Fruit fly (Drosophila melanogaster) whole organism, embryonic: ENCODE data around the gene RpS30.

ENCODE experiments used
- Atf3 ChIP-seq: fragments of 200-800 bp; sonication (Bioruptor generic); optimal IDR thresholded peaks from 3 replicates; lab custom pipeline; 2016; ENCODE audit warnings: missing biosample characterization, missing genetic modification characterization
- Bdp1 ChIP-seq: fragments of 200-800 bp; sonication (Bioruptor generic); optimal IDR thresholded peaks from 3 replicates; lab custom pipeline; 2016; ENCODE audit warnings: missing biosample characterization, missing genetic modification characterization
- CG10979 ChIP-seq: fragments of 200-800 bp; sonication (Bioruptor generic); optimal IDR thresholded peaks from 2 replicates; lab custom pipeline; 2018; ENCODE audit warnings: missing biosample characterization, mild to moderate bottlenecking, missing genetic modification characterization, moderate library complexity
- CG12769 ChIP-seq: fragments of 200-800 bp; sonication (Bioruptor generic); optimal IDR thresholded peaks from 2 replicates; lab custom pipeline; 2019; ENCODE audit warnings: missing biosample characterization, mild to moderate bottlenecking, missing genetic modification characterization, moderate library complexity
- CG13624 ChIP-seq: fragments of 200-800 bp; sonication (Bioruptor generic); optimal IDR thresholded peaks from 2 replicates; lab custom pipeline; 2016; ENCODE audit warnings: missing biosample characterization, missing genetic modification characterization
- CG16815 ChIP-seq: fragments of 200-800 bp; sonication (Bioruptor generic); optimal IDR thresholded peaks from 3 replicates; lab custom pipeline; 2017; ENCODE audit warnings: missing biosample characterization, mild to moderate bottlenecking, missing genetic modification characterization
- CG17829 ChIP-seq: fragments of 200-800 bp; optimal IDR thresholded peaks from 2 replicates; lab custom pipeline; 2019; ENCODE audit warnings: missing biosample characterization, mild to moderate bottlenecking, missing genetic modification characterization, moderate library complexity
- CG31441 ChIP-seq: fragments of 200-800 bp; sonication (Bioruptor generic); IDR thresholded peaks from 2 replicates; pipeline ENCODE4 v1.3.6; 2022; ENCODE audit warnings: missing biosample characterization, missing genetic modification characterization
- CG32772 ChIP-seq: fragments of 200-800 bp; sonication (Bioruptor generic); IDR thresholded peaks from 2 replicates; pipeline ENCODE4 v1.3.6; 2022; ENCODE audit warnings: missing biosample characterization, missing genetic modification characterization
- CG3847 ChIP-seq: fragments of 200-800 bp; sonication (Bioruptor generic); IDR thresholded peaks from 2 replicates; pipeline ENCODE4 v1.3.6; 2022; ENCODE audit warnings: missing biosample characterization, missing genetic modification characterization
- CG4820 ChIP-seq: fragments of 200-800 bp; sonication (Bioruptor generic); optimal IDR thresholded peaks from 3 replicates; lab custom pipeline; 2016; ENCODE audit warnings: missing biosample characterization, missing genetic modification characterization
- CG7987 ChIP-seq: fragments of 200-800 bp; sonication (Bioruptor generic); optimal IDR thresholded peaks from 2 replicates; lab custom pipeline; 2018; ENCODE audit warnings: missing biosample characterization, mild to moderate bottlenecking, missing genetic modification characterization, moderate library complexity
- CG8290 ChIP-seq, 3 experiments: fragments of 200-800 bp; sonication (Bioruptor generic); optimal IDR thresholded peaks; 2 replicates each; lab custom pipeline; 2016 to 2019; ENCODE audit warnings: missing biosample characterization in 3 of 3, missing genetic modification characterization in 3 of 3, mild to moderate bottlenecking in 2 of 3, moderate library complexity in 1 of 3
- CG8765 ChIP-seq: fragments of 200-800 bp; sonication (Bioruptor generic); IDR thresholded peaks from 2 replicates; pipeline ENCODE4 v1.3.6; 2022; ENCODE audit warnings: missing biosample characterization, missing genetic modification characterization
- CTCF ChIP-seq: fragments of 200-800 bp; sonication (Bioruptor generic); optimal IDR thresholded peaks from 2 replicates; lab custom pipeline; 2017; ENCODE audit warnings: missing biosample characterization, mild to moderate bottlenecking, missing genetic modification characterization, moderate library complexity
- Doc2 ChIP-seq: fragments of 200-800 bp; sonication (Bioruptor generic); IDR thresholded peaks from 2 replicates; pipeline ENCODE4 v1.3.6; 2022; ENCODE audit warnings: missing biosample characterization, missing genetic modification characterization
- Fer1 ChIP-seq: fragments of 200-800 bp; sonication (Bioruptor generic); optimal IDR thresholded peaks from 2 replicates; lab custom pipeline; 2017; ENCODE audit warnings: missing biosample characterization, mild to moderate bottlenecking, missing genetic modification characterization
- Gsc ChIP-seq: fragments of 200-800 bp; sonication (Bioruptor generic); IDR thresholded peaks from 2 replicates; pipeline ENCODE4 v1.3.6; 2022; ENCODE audit warnings: missing biosample characterization, missing genetic modification characterization
- Lhr ChIP-seq: fragments of 200-800 bp; sonication (Bioruptor generic); optimal IDR thresholded peaks from 3 replicates; lab custom pipeline; 2017; ENCODE audit warnings: mild to moderate bottlenecking, missing biosample characterization, missing genetic modification reagents, missing genetic modification characterization
- Lim3 ChIP-seq: fragments of 200-800 bp; sonication (Bioruptor generic); IDR thresholded peaks from 2 replicates; pipeline ENCODE4 v1.3.6; 2022; ENCODE audit warnings: missing biosample characterization, missing genetic modification characterization
- Mad ChIP-seq: fragments of 200-800 bp; sonication (Bioruptor generic); optimal IDR thresholded peaks from 2 replicates; lab custom pipeline; 2016; ENCODE audit warnings: missing biosample characterization, missing genetic modification characterization
- Oaz ChIP-seq: fragments of 200-800 bp; sonication (Bioruptor generic); IDR thresholded peaks from 2 replicates; pipeline ENCODE4 v1.3.6; 2022; ENCODE audit warnings: missing biosample characterization, missing genetic modification characterization
- Six4 ChIP-seq: fragments of 200-800 bp; sonication (Bioruptor generic); optimal IDR thresholded peaks from 2 replicates; lab custom pipeline; 2016; ENCODE audit warnings: missing biosample characterization, missing genetic modification characterization
- Sry-β ChIP-seq: fragments of 200-800 bp; sonication (Bioruptor generic); optimal IDR thresholded peaks from 2 replicates; lab custom pipeline; 2018; ENCODE audit warnings: missing biosample characterization, mild to moderate bottlenecking, missing genetic modification characterization, moderate library complexity
- Ssrp ChIP-seq: fragments of 200-800 bp; sonication (Bioruptor generic); optimal IDR thresholded peaks from 2 replicates; lab custom pipeline; 2018; ENCODE audit warnings: missing biosample characterization, mild to moderate bottlenecking, missing genetic modification characterization, moderate library complexity
- btn ChIP-seq: fragments of 200-800 bp; sonication (Bioruptor generic); optimal IDR thresholded peaks from 2 replicates; lab custom pipeline; 2016; ENCODE audit warnings: missing biosample characterization, missing genetic modification characterization
- crc ChIP-seq: fragments of 200-800 bp; sonication (Bioruptor generic); optimal IDR thresholded peaks from 2 replicates; lab custom pipeline; 2016; ENCODE audit warnings: missing biosample characterization, missing genetic modification characterization
- crol ChIP-seq: fragments of 200-800 bp; sonication (Bioruptor generic); IDR thresholded peaks from 2 replicates; pipeline ENCODE4 v1.3.6; 2022; ENCODE audit warnings: missing biosample characterization, missing genetic modification characterization
- cwo ChIP-seq: fragments of 200-800 bp; sonication (Bioruptor generic); optimal IDR thresholded peaks from 3 replicates; lab custom pipeline; 2017; ENCODE audit warnings: missing biosample characterization, missing genetic modification characterization, mild to moderate bottlenecking, moderate library complexity, missing genetic modification reagents
- eve ChIP-seq, 2 experiments: fragments of >200 bp; optimal IDR thresholded peaks; 2 replicates each; lab custom pipeline; 2017; ENCODE audit warnings: missing biosample characterization in 2 of 2, missing genetic modification characterization in 2 of 2
- ewg ChIP-seq: fragments of 200-800 bp; sonication (Bioruptor generic); optimal IDR thresholded peaks from 3 replicates; lab custom pipeline; 2017; ENCODE audit warnings: mild to moderate bottlenecking, missing biosample characterization, missing genetic modification reagents, missing genetic modification characterization
- gce ChIP-seq: fragments of 200-800 bp; sonication (Bioruptor generic); IDR thresholded peaks from 3 replicates; pipeline ENCODE4 v1.3.6; 2022; ENCODE audit warnings: missing biosample characterization, missing genetic modification characterization
- gfzf ChIP-seq: fragments of 200-800 bp; sonication (Bioruptor generic); optimal IDR thresholded peaks from 2 replicates; lab custom pipeline; 2016; ENCODE audit warnings: missing biosample characterization, mild to moderate bottlenecking, missing genetic modification characterization, moderate library complexity
- gsb ChIP-seq: fragments of 200-800 bp; sonication (Bioruptor generic); IDR thresholded peaks from 2 replicates; pipeline ENCODE4 v1.3.6; 2022; ENCODE audit warnings: missing biosample characterization, missing genetic modification characterization
- hb ChIP-seq: fragments of 200-800 bp; sonication (Bioruptor generic); IDR thresholded peaks from 3 replicates; pipeline ENCODE4 v1.3.6; 2022; ENCODE audit warnings: missing biosample characterization, missing genetic modification characterization; ENCODE audit not compliant: partially characterized antibody
- hkb ChIP-seq, 2 experiments: fragments of 200-800 bp in 1 of 2; fragments of >200 bp in 1 of 2; sonication (Bioruptor generic) in 1 of 2; IDR thresholded peaks in 1 of 2; optimal IDR thresholded peaks in 1 of 2; 2 replicates each; pipeline versions ENCODE4 v1.3.6 to Lab custom; 2017 to 2022; ENCODE audit warnings: missing biosample characterization in 1 of 2, missing genetic modification characterization in 1 of 2
- lab ChIP-seq: fragments of 200-800 bp; sonication (Bioruptor generic); optimal IDR thresholded peaks from 3 replicates; lab custom pipeline; 2017; ENCODE audit warnings: missing biosample characterization, missing genetic modification characterization, mild to moderate bottlenecking, moderate library complexity, missing genetic modification reagents
- luna ChIP-seq: fragments of 200-800 bp; sonication (Bioruptor generic); optimal IDR thresholded peaks from 2 replicates; lab custom pipeline; 2016; ENCODE audit warnings: missing biosample characterization, missing genetic modification characterization
- nau ChIP-seq: fragments of 200-800 bp; sonication (Bioruptor generic); optimal IDR thresholded peaks from 3 replicates; lab custom pipeline; 2017; ENCODE audit warnings: missing biosample characterization, mild to moderate bottlenecking, missing genetic modification characterization, missing genetic modification reagents
- onecut ChIP-seq: fragments of 200-800 bp; sonication (Bioruptor generic); IDR thresholded peaks from 2 replicates; pipeline ENCODE4 v1.3.6; 2022; ENCODE audit warnings: missing biosample characterization, missing genetic modification characterization
- org-1 ChIP-seq: fragments of 200-800 bp; sonication (Bioruptor generic); optimal IDR thresholded peaks from 2 replicates; lab custom pipeline; 2017; ENCODE audit warnings: missing biosample characterization, missing genetic modification characterization
- p53 ChIP-seq: fragments of 200-800 bp; sonication (Bioruptor generic); optimal IDR thresholded peaks from 2 replicates; lab custom pipeline; 2016; ENCODE audit warnings: missing biosample characterization, missing genetic modification characterization
- peb ChIP-seq: fragments of 200-800 bp; sonication (Bioruptor generic); IDR thresholded peaks from 2 replicates; pipeline ENCODE4 v1.3.6; 2022; ENCODE audit warnings: missing biosample characterization, missing genetic modification characterization
- pho ChIP-seq: fragments of 200-800 bp; sonication (Bioruptor generic); optimal IDR thresholded peaks from 2 replicates; lab custom pipeline; 2016; ENCODE audit warnings: missing biosample characterization, missing genetic modification characterization
- pzg ChIP-seq: fragments of 200-800 bp; sonication (Bioruptor generic); optimal IDR thresholded peaks from 3 replicates; lab custom pipeline; 2018; ENCODE audit warnings: missing biosample characterization, mild to moderate bottlenecking, missing genetic modification characterization, moderate library complexity
- repo ChIP-seq: fragments of 200-800 bp; sonication (Bioruptor generic); optimal IDR thresholded peaks from 2 replicates; lab custom pipeline; 2016; ENCODE audit warnings: missing biosample characterization, missing genetic modification characterization
- twi ChIP-seq: fragments of 200-800 bp; optimal IDR thresholded peaks from 2 replicates; lab custom pipeline; 2019; ENCODE audit warnings: missing biosample characterization, mild to moderate bottlenecking, missing genetic modification characterization, moderate library complexity
- wdn ChIP-seq: fragments of 200-800 bp; sonication (Bioruptor generic); IDR thresholded peaks from 2 replicates; pipeline ENCODE4 v1.3.6; 2022; ENCODE audit warnings: missing biosample characterization, missing genetic modification characterization
- wek ChIP-seq: fragments of 200-800 bp; sonication (Bioruptor generic); optimal IDR thresholded peaks from 3 replicates; lab custom pipeline; 2018; ENCODE audit warnings: missing biosample characterization, mild to moderate bottlenecking, missing genetic modification characterization, moderate library complexity
- yki ChIP-seq: fragments of >200 bp; optimal IDR thresholded peaks from 3 replicates; lab custom pipeline; 2018
- zfh1 ChIP-seq: fragments of 200-800 bp; sonication (Bioruptor generic); IDR thresholded peaks from 3 replicates; pipeline ENCODE4 v1.3.6; 2022; ENCODE audit warnings: missing biosample characterization, missing genetic modification characterization

RpS30 gene

DNA sequence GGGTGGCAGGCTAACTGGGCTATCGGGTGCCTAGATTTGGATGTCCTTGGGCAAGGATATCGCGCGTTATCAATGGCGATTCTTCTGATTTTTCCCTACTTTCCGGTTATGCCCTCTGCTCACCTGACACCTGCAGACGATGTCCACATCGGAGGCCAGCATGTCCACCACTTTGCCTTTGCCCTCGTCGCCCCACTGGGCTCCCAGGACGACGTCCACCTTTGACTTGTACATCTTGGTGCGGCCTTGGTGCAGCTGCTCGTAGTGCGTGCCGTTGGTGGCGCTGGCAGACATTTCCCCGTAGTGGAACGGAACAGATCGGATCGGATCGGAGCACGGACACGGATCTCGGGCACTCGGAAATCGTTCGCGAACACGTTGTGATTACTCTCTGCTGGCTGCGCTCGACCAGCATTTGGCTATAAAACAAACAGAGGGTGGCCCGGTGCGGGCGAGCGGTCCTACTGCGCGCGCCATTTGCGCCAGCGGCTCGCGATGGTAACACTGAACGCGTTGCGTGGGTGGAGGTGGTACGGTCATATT lies 20.1 kb upstream of the RpS30 start, which contains the start of gene Adss (continued):
- no peak for TF ChIP-seq crol (GFP tag; lab: Robert Waterston, UW)
- TF ChIP-seq crc (GFP tag; lab: Kevin White, UChicago) = no peak
- TF ChIP-seq Lhr = peak; percentile 52
- TF ChIP-seq gsb = no peak
- TF ChIP-seq CG32772 (GFP tag; lab: Robert Waterston, UW) = no peak
- no peak for TF ChIP-seq yki (lab: Kevin White, UChicago)
- no peak for TF ChIP-seq Six4
- TF ChIP-seq Fer1 (GFP tag; lab: Kevin White, UChicago) = peak; percentile 21
- no peak for TF ChIP-seq Lim3 (GFP tag; lab: Robert Waterston, UW)
- peak; percentile 21 for TF ChIP-seq luna
- peak; percentile 28 for TF ChIP-seq cwo (GFP tag; lab: Kevin White, UChicago)
- TF ChIP-seq Mad = peak; percentile 51
- peak; percentile 35 for TF ChIP-seq CG13624 (GFP tag; lab: Kevin White, UChicago)
- TF ChIP-seq gfzf (GFP tag; lab: Kevin White, UChicago) = peak; percentile 87
- TF ChIP-seq CG8290 (GFP tag; optimal IDR thresholded peaks at IDR 0.05; lab: Kevin White, UChicago) = no peak
- TF ChIP-seq CG8290 (tag; optimal IDR thresholded peaks at IDR 0.05; lab: Kevin White, UChicago) = peak in 1 of 2 experiments; percentile 85
- TF ChIP-seq CG8765 = no peak
- peak; percentile 63 for TF ChIP-seq lab (GFP tag; lab: Kevin White, UChicago)
- TF ChIP-seq gce = no peak
- TF ChIP-seq CG3847 (GFP tag; lab: Robert Waterston, UW) = peak; percentile 36; the same call in 1 of the 2 replicates
- TF ChIP-seq Atf3 (GFP tag; lab: Kevin White, UChicago) = no peak
- no peak for TF ChIP-seq Ssrp (tag; lab: Kevin White, UChicago)
- no peak for TF ChIP-seq eve (GFP tag; optimal IDR thresholded peaks at IDR 0.05; lab: Kevin White, UChicago)
- TF ChIP-seq CG7987 = peak; percentile 59
- no peak for TF ChIP-seq hb (GFP tag; lab: Robert Waterston, UW)
- TF ChIP-seq peb (GFP tag; lab: Robert Waterston, UW) = no peak
- peak; percentile 90 for TF ChIP-seq pzg (GFP tag; lab: Kevin White, UChicago)
- no peak for TF ChIP-seq CG16815 (GFP tag; lab: Kevin White, UChicago)
- peak; percentile 18 for TF ChIP-seq Bdp1 (GFP tag; lab: Kevin White, UChicago)
- TF ChIP-seq nau (GFP tag; lab: Kevin White, UChicago) = no peak
- TF ChIP-seq twi (tag; lab: Kevin White, UChicago) = no peak
- 0 out of 2 replicates have a peak, but pooled peaks have one; percentile 14 for TF ChIP-seq CG31441 (GFP tag; lab: Robert Waterston, UW)
- TF ChIP-seq pho = peak; percentile 10
- peak; percentile 21 for TF ChIP-seq CTCF (GFP tag; lab: Kevin White, UChicago)
- peak; percentile 46; the same call in 1 of the 3 replicates for TF ChIP-seq zfh1
- no peak for TF ChIP-seq p53 (GFP tag; lab: Kevin White, UChicago)
- peak; percentile 3 for TF ChIP-seq CG17829 (tag; lab: Kevin White, UChicago)
- no peak for TF ChIP-seq Sry-β
- peak; percentile 40; the same call in 1 of the 2 replicates for TF ChIP-seq wdn
- TF ChIP-seq btn (GFP tag; lab: Kevin White, UChicago) = no peak
- peak; percentile 7 for TF ChIP-seq repo
- no peak for TF ChIP-seq Doc2 (GFP tag; lab: Robert Waterston, UW)
- no peak for TF ChIP-seq Oaz (GFP tag; lab: Robert Waterston, UW)
- no peak for TF ChIP-seq org-1 (GFP tag; lab: Kevin White, UChicago)
- no peak for TF ChIP-seq CG12769
- peak; percentile 13 for TF ChIP-seq wek
- no peak for TF ChIP-seq Gsc (GFP tag; lab: Robert Waterston, UW)
- peak; percentile 35; the same call in 1 of the 2 replicates for TF ChIP-seq onecut (GFP tag; lab: Robert Waterston, UW)
- peak; percentile 99 for TF ChIP-seq ewg (GFP tag; lab: Kevin White, UChicago)
- TF ChIP-seq hkb (optimal IDR thresholded peaks at IDR 0.05; lab: Kevin White, UChicago) = no peak
- peak; percentile 54 for TF ChIP-seq hkb (GFP tag; IDR thresholded peaks at IDR 0.05; lab: Robert Waterston, UW)
- TF ChIP-seq CG4820 (GFP tag; lab: Kevin White, UChicago) = no peak
- no peak for TF ChIP-seq CG10979
